Worm (Caenorhabditis elegans) whole organism, midembryonic: ENCODE data around the gene clec-221.

Source experiments
- T22C8.4 ChIP-seq: fragments of 200-800 bp; sonication (Bioruptor generic); IDR thresholded peaks from 2 replicates; pipeline ENCODE4 v1.3.6; 2022; ENCODE audit warnings: missing genetic modification characterization, missing compliant biosample characterization
- flt-1 ChIP-seq: fragments of 200-800 bp; sonication (Bioruptor generic); IDR thresholded peaks from 2 replicates; pipeline ENCODE4 v1.3.6; 2022; ENCODE audit warnings: missing genetic modification characterization, missing compliant biosample characterization
- ztf-23 ChIP-seq: fragments of 200-800 bp; sonication (Bioruptor generic); IDR thresholded peaks from 2 replicates; pipeline ENCODE4 v1.3.6; 2022; ENCODE audit warnings: missing genetic modification reagents, missing genetic modification characterization, missing compliant biosample characterization
- ztf-29 ChIP-seq: fragments of 200-800 bp; sonication (Bioruptor generic); IDR thresholded peaks from 2 replicates; pipeline ENCODE4 v1.3.6; 2022; ENCODE audit warnings: missing genetic modification reagents, missing genetic modification characterization, missing compliant biosample characterization

DNA sequence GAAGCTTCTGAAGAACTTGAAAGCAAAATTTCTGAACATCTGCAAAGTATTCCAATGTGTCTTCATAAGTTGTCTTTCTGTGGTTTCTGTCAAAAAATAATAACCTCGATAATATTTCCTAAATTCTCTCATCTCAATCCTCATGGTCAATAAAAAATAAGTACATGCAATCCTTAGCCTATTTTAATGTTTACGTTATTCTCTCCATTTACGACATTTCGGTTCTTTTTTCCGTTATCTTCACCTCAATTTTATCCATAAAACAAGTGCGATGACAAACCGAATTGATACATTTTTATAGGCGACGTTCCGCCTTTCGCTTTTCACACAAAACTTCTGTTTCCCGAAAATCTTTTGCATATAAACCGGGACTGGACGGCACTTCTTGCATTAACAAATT is 4.7 kb downstream of the clec-221 start, which contains the start of gene col-153:
- TF ChIP-seq ztf-29 (GFP tag; lab: Robert Waterston, UW) (no peak), T22C8.4 (GFP tag; lab: Robert Waterston, UW) (no peak), ztf-23 (GFP tag; lab: Robert Waterston, UW) (no peak), flt-1 (GFP tag; lab: Robert Waterston, UW) (no peak)
